Worm (Caenorhabditis elegans) whole organism, L2 larva: ENCODE results near the gene ZC449.2.

ENCODE experiments used
- C34F6.9 ChIP-seq: fragments of 150-350 bp; optimal IDR thresholded peaks from 2 replicates; lab custom pipeline; 2014; ENCODE audit warnings: missing biosample characterization, missing genetic modification characterization
- F13H6.1 ChIP-seq: sonication (generic microtip); optimal IDR thresholded peaks from 2 replicates; lab custom pipeline; 2016; ENCODE audit warnings: missing genetic modification characterization, missing compliant biosample characterization
- R02D3.7 ChIP-seq: fragments of 150-350 bp; optimal IDR thresholded peaks from 2 replicates; lab custom pipeline; 2014; ENCODE audit warnings: missing biosample characterization, missing genetic modification characterization
- Y55F3AM.14 ChIP-seq: fragments of 200-800 bp; sonication (Bioruptor generic); optimal IDR thresholded peaks from 2 replicates; lab custom pipeline; 2018; ENCODE audit warnings: mild to moderate bottlenecking, missing genetic modification characterization, missing compliant biosample characterization
- ZK546.5 ChIP-seq: sonication (generic microtip); optimal IDR thresholded peaks from 2 replicates; lab custom pipeline; 2017; ENCODE audit warnings: missing biosample characterization, missing genetic modification characterization
- alr-1 ChIP-seq: fragments of 150-350 bp; optimal IDR thresholded peaks from 2 replicates; lab custom pipeline; 2014; ENCODE audit warnings: missing biosample characterization, missing genetic modification characterization
- aly-2 ChIP-seq: fragments of 150-350 bp; optimal IDR thresholded peaks from 2 replicates; lab custom pipeline; 2014; ENCODE audit warnings: missing biosample characterization, missing genetic modification characterization
- ama-1 ChIP-seq: fragments of 150-350 bp; optimal IDR thresholded peaks from 2 replicates; lab custom pipeline; 2018; ENCODE audit warnings: inconsistent platforms
- blmp-1 ChIP-seq: sonication (generic microtip); optimal IDR thresholded peaks from 2 replicates; lab custom pipeline; 2017; ENCODE audit warnings: missing genetic modification characterization, mild to moderate bottlenecking, missing compliant biosample characterization, antibody characterized with exemption, moderate library complexity; ENCODE audit not compliant: insufficient read depth
- ceh-16 ChIP-seq: fragments of 150-350 bp; optimal IDR thresholded peaks from 2 replicates; lab custom pipeline; 2014; ENCODE audit warnings: missing biosample characterization, missing genetic modification characterization
- ceh-82 ChIP-seq: fragments of 150-350 bp; optimal IDR thresholded peaks from 2 replicates; lab custom pipeline; 2014; ENCODE audit warnings: missing biosample characterization, missing genetic modification characterization
- crh-2 ChIP-seq: sonication (generic microtip); optimal IDR thresholded peaks from 2 replicates; lab custom pipeline; 2017; ENCODE audit warnings: missing biosample characterization, missing genetic modification characterization
- dmd-4 ChIP-seq: sonication (generic microtip); optimal IDR thresholded peaks from 2 replicates; lab custom pipeline; 2017; ENCODE audit warnings: missing biosample characterization, missing genetic modification characterization
- egl-27 ChIP-seq: sonication (generic microtip); optimal IDR thresholded peaks from 3 replicates; lab custom pipeline; 2017; ENCODE audit warnings: missing biosample characterization, missing genetic modification reagents, missing genetic modification characterization
- elt-1 ChIP-seq: fragments of 150-350 bp; optimal IDR thresholded peaks from 2 replicates; lab custom pipeline; 2014; ENCODE audit warnings: missing biosample characterization, missing genetic modification characterization
- elt-3 ChIP-seq: sonication (generic microtip); optimal IDR thresholded peaks from 2 replicates; lab custom pipeline; 2017; ENCODE audit warnings: missing biosample characterization, missing genetic modification characterization
- lin-11 ChIP-seq: fragments of 150-350 bp; sonication (generic microtip); optimal IDR thresholded peaks from 2 replicates; lab custom pipeline; 2014; ENCODE audit warnings: missing biosample characterization, missing genetic modification characterization, inconsistent platforms, mixed read lengths
- lin-13 ChIP-seq: fragments of 150-350 bp; optimal IDR thresholded peaks from 2 replicates; lab custom pipeline; 2014; ENCODE audit warnings: missing biosample characterization, missing genetic modification reagents, missing genetic modification characterization
- lin-39 ChIP-seq: fragments of 150-350 bp; optimal IDR thresholded peaks from 2 replicates; lab custom pipeline; 2014; ENCODE audit warnings: missing biosample characterization, missing genetic modification reagents, missing genetic modification characterization
- lsy-2 ChIP-seq, 2 experiments: fragments of 150-350 bp in 1 of 2; sonication (generic microtip) in 1 of 2; optimal IDR thresholded peaks; 2 replicates each; lab custom pipeline; 2014 to 2017; ENCODE audit warnings: missing biosample characterization in 2 of 2, missing genetic modification characterization in 2 of 2
- mab-5 ChIP-seq: fragments of 150-350 bp; optimal IDR thresholded peaks from 2 replicates; lab custom pipeline; 2014; ENCODE audit warnings: missing biosample characterization, missing genetic modification characterization
- mbf-1 ChIP-seq: sonication (generic microtip); optimal IDR thresholded peaks from 2 replicates; lab custom pipeline; 2017; ENCODE audit warnings: missing biosample characterization, missing genetic modification characterization
- mdl-1 ChIP-seq, 2 experiments: fragments of 150-350 bp in 1 of 2; sonication (generic microtip) in 1 of 2; optimal IDR thresholded peaks; 2 replicates each; lab custom pipeline; 2017; ENCODE audit warnings: missing biosample characterization in 2 of 2, missing genetic modification characterization in 2 of 2
- nhr-10 ChIP-seq: sonication (generic microtip); optimal IDR thresholded peaks from 2 replicates; lab custom pipeline; 2017; ENCODE audit warnings: missing biosample characterization, missing genetic modification characterization
- nhr-11 ChIP-seq: fragments of 150-350 bp; optimal IDR thresholded peaks from 2 replicates; lab custom pipeline; 2014; ENCODE audit warnings: missing biosample characterization, missing genetic modification characterization
- nhr-129 ChIP-seq: fragments of 150-350 bp; optimal IDR thresholded peaks from 2 replicates; lab custom pipeline; 2014; ENCODE audit warnings: missing biosample characterization, missing genetic modification characterization
- nhr-21 ChIP-seq: fragments of 150-350 bp; optimal IDR thresholded peaks from 2 replicates; lab custom pipeline; 2014; ENCODE audit warnings: missing biosample characterization, missing genetic modification characterization
- nhr-23 ChIP-seq: fragments of 150-350 bp; optimal IDR thresholded peaks from 2 replicates; lab custom pipeline; 2014; ENCODE audit warnings: missing biosample characterization, missing genetic modification reagents, missing genetic modification characterization
- nhr-237 ChIP-seq: fragments of 150-350 bp; optimal IDR thresholded peaks from 2 replicates; lab custom pipeline; 2014; ENCODE audit warnings: missing biosample characterization, missing genetic modification characterization
- nhr-6 ChIP-seq: fragments of 150-350 bp; optimal IDR thresholded peaks from 2 replicates; lab custom pipeline; 2014; ENCODE audit warnings: missing biosample characterization, missing genetic modification characterization
- nhr-77 ChIP-seq: fragments of 150-350 bp; optimal IDR thresholded peaks from 2 replicates; lab custom pipeline; 2014; ENCODE audit warnings: missing biosample characterization, missing genetic modification characterization
- peb-1 ChIP-seq: fragments of 150-350 bp; optimal IDR thresholded peaks from 2 replicates; lab custom pipeline; 2014; ENCODE audit warnings: missing biosample characterization, missing genetic modification characterization
- sem-4 ChIP-seq: fragments of 150-350 bp; optimal IDR thresholded peaks from 2 replicates; lab custom pipeline; 2014; ENCODE audit warnings: missing biosample characterization, missing genetic modification reagents, missing genetic modification characterization
- sma-3 ChIP-seq: sonication (generic microtip); optimal IDR thresholded peaks from 2 replicates; lab custom pipeline; 2016; ENCODE audit warnings: missing genetic modification reagents, missing genetic modification characterization, missing compliant biosample characterization
- sma-9 ChIP-seq, 2 experiments: fragments of 150-350 bp in 1 of 2; sonication (generic microtip) in 1 of 2; optimal IDR thresholded peaks; 2 replicates each; lab custom pipeline; 2014 to 2016; ENCODE audit warnings: missing genetic modification characterization in 2 of 2, mild to moderate bottlenecking in 1 of 2, missing biosample characterization in 1 of 2, missing compliant biosample characterization in 1 of 2, missing genetic modification reagents in 1 of 2, moderate library complexity in 1 of 2
- snpc-4 ChIP-seq: fragments of 150-350 bp; optimal IDR thresholded peaks from 2 replicates; lab custom pipeline; 2014; ENCODE audit warnings: missing biosample characterization, missing genetic modification characterization
- unc-55 ChIP-seq: fragments of 150-350 bp; sonication (generic microtip); optimal IDR thresholded peaks from 3 replicates; lab custom pipeline; 2014; ENCODE audit warnings: missing biosample characterization, missing genetic modification reagents, missing genetic modification characterization
- zag-1 ChIP-seq: fragments of 150-350 bp; optimal IDR thresholded peaks from 2 replicates; lab custom pipeline; 2014; ENCODE audit warnings: missing biosample characterization, missing genetic modification characterization
- ztf-11 ChIP-seq: sonication (generic microtip); optimal IDR thresholded peaks from 2 replicates; lab custom pipeline; 2017; ENCODE audit warnings: missing biosample characterization, missing genetic modification characterization
- ztf-4 ChIP-seq: fragments of 150-350 bp; optimal IDR thresholded peaks from 2 replicates; lab custom pipeline; 2014; ENCODE audit warnings: missing biosample characterization, missing genetic modification characterization

The ZC449.2 gene

ce11 chrX:4982009-4982625 is 39.0 kb upstream of the ZC449.2 start:
- TF ChIP-seq Y55F3AM.14 (GFP tag; lab: Kevin White, UChicago) (peak; percentile 57), mab-5 (tag; lab: Kevin White, UChicago) (peak; percentile 41), nhr-21 (tag; lab: Kevin White, UChicago) (no peak), elt-1 (tag; lab: Kevin White, UChicago) (no peak), lin-11 (tag; lab: Kevin White, UChicago) (peak; percentile 46), nhr-11 (no peak), lsy-2 (tag; optimal IDR thresholded peaks at IDR 0.05; lab: Kevin White, UChicago) (peak in 1 of 2 experiments; percentile 58), mbf-1 (tag; lab: Kevin White, UChicago) (no peak), snpc-4 (tag; lab: Kevin White, UChicago) (no peak), sma-3 (GFP tag; lab: Kevin White, UChicago) (no peak), ceh-16 (tag; lab: Kevin White, UChicago) (no peak), alr-1 (tag; lab: Kevin White, UChicago) (no peak), nhr-129 (tag; lab: Kevin White, UChicago) (peak; percentile 60), nhr-77 (tag; lab: Kevin White, UChicago) (no peak), nhr-6 (tag; lab: Kevin White, UChicago) (peak; percentile 39), ceh-82 (tag; lab: Kevin White, UChicago) (no peak), unc-55 (GFP tag; lab: Kevin White, UChicago) (peak; percentile 57), elt-3 (tag; lab: Kevin White, UChicago) (no peak), zag-1 (tag; lab: Kevin White, UChicago) (peak; percentile 88), peb-1 (tag; lab: Kevin White, UChicago) (no peak), ZK546.5 (tag; lab: Kevin White, UChicago) (no peak), C34F6.9 (tag; lab: Kevin White, UChicago) (peak; percentile 47), F13H6.1 (tag; lab: Kevin White, UChicago) (peak; percentile 35), mdl-1 (tag; optimal IDR thresholded peaks at IDR 0.05; lab: Kevin White, UChicago) (peak; percentile 37 to 38), crh-2 (tag; lab: Kevin White, UChicago) (peak; percentile 49), dmd-4 (tag; lab: Kevin White, UChicago) (no peak), lin-39 (tag; lab: Kevin White, UChicago) (no peak), sma-9 (GFP tag; optimal IDR thresholded peaks at IDR 0.05; lab: Kevin White, UChicago) (peak; percentile 65), sma-9 (tag; optimal IDR thresholded peaks at IDR 0.05; lab: Kevin White, UChicago) (no peak), sem-4 (peak; percentile 55), ztf-11 (tag; lab: Kevin White, UChicago) (no peak), blmp-1 (tag; lab: Kevin White, UChicago) (no peak), ztf-4 (no peak), aly-2 (no peak)

DNA sequence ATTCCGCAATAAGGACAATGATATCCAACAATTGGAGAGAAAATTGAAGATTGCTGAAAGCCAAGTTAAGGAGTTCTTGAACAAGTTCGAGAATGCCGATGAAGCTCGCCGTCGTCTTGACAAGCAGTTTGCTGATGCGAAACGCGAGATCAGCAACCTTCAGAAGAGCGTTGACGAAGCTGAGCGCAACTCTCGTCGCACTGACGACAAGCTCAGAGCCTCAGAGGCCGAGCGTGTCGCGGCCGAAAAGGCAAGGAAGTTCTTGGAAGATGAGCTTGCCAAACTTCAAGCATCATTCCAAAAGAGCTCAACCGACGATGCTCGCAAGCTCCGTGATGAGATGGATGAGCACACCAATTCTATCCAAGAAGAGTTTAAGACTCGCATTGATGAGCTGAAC is 34.7 kb upstream of the ZC449.2 start:
- TF ChIP-seq nhr-77 (tag; lab: Kevin White, UChicago) (no peak), mab-5 (tag; lab: Kevin White, UChicago) (no peak)

DNA sequence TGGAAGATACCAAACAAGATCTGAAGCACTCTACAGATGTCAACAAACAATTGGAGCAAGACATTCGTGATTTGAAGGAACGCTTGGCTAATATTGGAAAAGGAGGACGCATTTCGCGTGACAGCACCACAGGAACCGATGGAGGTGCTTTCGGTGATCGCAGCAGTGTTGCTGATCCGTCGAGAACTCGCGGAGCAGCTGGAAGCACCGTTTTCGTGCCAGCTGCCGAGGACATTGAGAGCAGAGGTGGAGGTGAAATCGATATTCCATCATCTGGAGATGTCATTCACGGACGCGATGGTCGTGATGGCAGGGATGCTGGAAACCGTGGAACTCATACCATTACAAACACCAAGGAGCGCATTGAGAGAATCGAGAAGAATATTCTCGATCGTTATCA is 33.5 kb upstream of the ZC449.2 start:
- TF ChIP-seq elt-1 (tag; lab: Kevin White, UChicago) (no peak), nhr-21 (tag; lab: Kevin White, UChicago) (no peak), nhr-23 (no peak), ZK546.5 (tag; lab: Kevin White, UChicago) (no peak), peb-1 (tag; lab: Kevin White, UChicago) (no peak)
- TF ChIP-seq, all 48 proteins: peak for 0

- TF ChIP-seq nhr-10 (tag; lab: Kevin White, UChicago): no peak
- TF ChIP-seq nhr-129 (tag; lab: Kevin White, UChicago): no peak
- no peak for TF ChIP-seq lin-13 (GFP tag; lab: Kevin White, UChicago)
- no peak for TF ChIP-seq mab-5 (tag; lab: Kevin White, UChicago)
- no peak for TF ChIP-seq F13H6.1 (tag; lab: Kevin White, UChicago)
- TF ChIP-seq mbf-1 (tag; lab: Kevin White, UChicago): no peak
- no peak for TF ChIP-seq nhr-11
- no peak for TF ChIP-seq nhr-23
- no peak for TF ChIP-seq snpc-4 (tag; lab: Kevin White, UChicago)
- no peak for TF ChIP-seq lin-39 (tag; lab: Kevin White, UChicago)
- TF ChIP-seq ama-1 (lab: Kevin White, UChicago): no peak
- no peak for TF ChIP-seq dmd-4 (tag; lab: Kevin White, UChicago)
- no peak for TF ChIP-seq nhr-237
- no peak for TF ChIP-seq nhr-6 (tag; lab: Kevin White, UChicago)
- no peak for TF ChIP-seq egl-27
- no peak for TF ChIP-seq ztf-11 (tag; lab: Kevin White, UChicago)
- TF ChIP-seq R02D3.7: no peak
- no peak for TF ChIP-seq nhr-77 (tag; lab: Kevin White, UChicago)
Measured at ce11 chrX:4992523-4992922, 28.6 kb upstream of the ZC449.2 start.
